Worm (Caenorhabditis elegans): ENCODE data around the gene srsx-18.

srsx-18 gene

DNA sequence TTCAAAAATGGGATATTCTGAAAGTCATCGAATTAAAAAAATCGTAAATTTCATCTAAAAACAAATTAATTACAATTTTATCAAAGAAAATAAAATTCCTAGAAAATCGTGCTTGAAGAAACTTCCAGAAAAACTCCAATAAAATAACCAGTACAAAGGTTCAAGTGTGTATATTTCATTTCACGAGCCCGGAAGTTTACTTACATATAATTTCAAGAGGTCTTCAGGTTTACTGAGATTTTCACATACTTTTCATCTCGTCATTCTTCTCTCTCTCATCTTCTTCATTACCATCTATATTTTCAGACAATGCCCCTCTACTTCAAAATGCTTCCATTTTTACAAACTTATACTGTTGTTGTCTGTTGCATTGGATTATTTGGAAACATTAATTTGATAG is at the start of gene srsx-18:
TSS of gene srsx-18 (plus strand) at position 301 of the 400 bp plus-strand sequence.
- TF ChIP-seq C08G9.2 (tag; optimal IDR thresholded peaks at IDR 0.05), result no peak
- TF ChIP-seq zip-5 (tag; optimal IDR thresholded peaks at IDR 0.05), result no peak
- TF ChIP-seq hlh-8 (tag; optimal IDR thresholded peaks at IDR 0.05), result no peak
- no peak for TF ChIP-seq lin-11 (tag; optimal IDR thresholded peaks at IDR 0.05)
- TF ChIP-seq pha-4 (tag; optimal IDR thresholded peaks at IDR 0.05), result no peak
- TF ChIP-seq pqm-1 (tag; optimal IDR thresholded peaks at IDR 0.05), result no peak
- TF ChIP-seq elt-4 (tag; optimal IDR thresholded peaks at IDR 0.05), result no peak
- no peak for TF ChIP-seq pha-2 (tag; optimal IDR thresholded peaks at IDR 0.05)
- TF ChIP-seq T23F11.4 (GFP tag; optimal IDR thresholded peaks at IDR 0.05), result no peak
- no peak for TF ChIP-seq ceh-6 (GFP tag; optimal IDR thresholded peaks at IDR 0.05)
- no peak for TF ChIP-seq F13H6.1 (tag; optimal IDR thresholded peaks at IDR 0.05)
- no peak for TF ChIP-seq C38D4.7 (GFP tag; optimal IDR thresholded peaks at IDR 0.05)

DNA sequence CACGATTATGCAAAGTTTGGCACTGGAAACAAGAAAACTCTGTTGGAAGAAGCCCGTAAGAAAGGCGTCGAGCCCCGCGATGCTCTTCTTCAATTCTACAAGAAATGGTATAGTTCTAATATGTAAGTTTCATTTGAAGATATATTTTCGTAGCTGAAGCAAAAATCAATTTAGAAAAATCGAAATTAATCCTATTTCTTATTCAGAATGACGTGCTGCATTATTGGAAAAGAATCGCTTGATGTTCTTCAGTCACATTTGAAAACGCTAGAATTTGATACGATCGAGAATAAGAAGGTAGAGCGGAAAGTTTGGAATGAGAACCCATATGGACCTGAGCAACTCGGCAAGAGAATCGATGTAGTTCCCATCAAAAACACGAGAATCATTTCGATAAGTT is 45.4 kb upstream of the srsx-18 start:
- no peak for TF ChIP-seq madf-2 (tag; optimal IDR thresholded peaks at IDR 0.05)
- no peak for TF ChIP-seq npax-4 (tag; optimal IDR thresholded peaks at IDR 0.05)
- no peak for TF ChIP-seq T23F11.4 (GFP tag; optimal IDR thresholded peaks at IDR 0.05)
- no peak for TF ChIP-seq hlh-6 (tag; optimal IDR thresholded peaks at IDR 0.05)
- no peak for TF ChIP-seq sox-2 (GFP tag; IDR thresholded peaks at IDR 0.05)

DNA sequence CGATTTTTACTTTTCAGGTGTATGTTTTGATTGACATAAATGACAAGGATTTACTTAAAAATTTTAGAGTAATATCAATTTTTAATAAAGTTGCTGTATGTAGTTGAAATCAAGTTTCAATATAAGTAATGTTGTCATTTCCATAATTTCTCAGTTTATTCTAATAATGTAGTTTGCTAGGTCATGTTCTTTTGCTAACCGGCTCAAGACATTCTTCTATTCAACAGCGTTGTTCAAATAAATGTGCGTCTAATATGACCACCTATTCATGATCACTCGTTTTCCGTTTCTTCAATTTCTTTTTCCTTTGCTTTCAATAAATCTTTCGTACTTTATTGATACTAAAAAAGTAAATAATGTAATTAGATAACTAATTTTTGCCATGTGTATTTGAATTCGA is 42.3 kb upstream of the srsx-18 start, which contains the start of gene C02G6.3:
TSS of gene C02G6.3 (plus strand) at position 301 of the 400 bp plus-strand sequence.
- TF ChIP-seq npax-4 (tag; optimal IDR thresholded peaks at IDR 0.05) (no peak), tbx-2 (tag; optimal IDR thresholded peaks at IDR 0.05) (no peak), pha-4 (tag; optimal IDR thresholded peaks at IDR 0.05) (no peak), hlh-8 (tag; optimal IDR thresholded peaks at IDR 0.05) (no peak), ref-2 (tag; optimal IDR thresholded peaks at IDR 0.05) (no peak), ets-4 (tag; optimal IDR thresholded peaks at IDR 0.05) (no peak), pqm-1 (tag; optimal IDR thresholded peaks at IDR 0.05) (no peak), pros-1 (tag; optimal IDR thresholded peaks at IDR 0.05) (no peak)

DNA sequence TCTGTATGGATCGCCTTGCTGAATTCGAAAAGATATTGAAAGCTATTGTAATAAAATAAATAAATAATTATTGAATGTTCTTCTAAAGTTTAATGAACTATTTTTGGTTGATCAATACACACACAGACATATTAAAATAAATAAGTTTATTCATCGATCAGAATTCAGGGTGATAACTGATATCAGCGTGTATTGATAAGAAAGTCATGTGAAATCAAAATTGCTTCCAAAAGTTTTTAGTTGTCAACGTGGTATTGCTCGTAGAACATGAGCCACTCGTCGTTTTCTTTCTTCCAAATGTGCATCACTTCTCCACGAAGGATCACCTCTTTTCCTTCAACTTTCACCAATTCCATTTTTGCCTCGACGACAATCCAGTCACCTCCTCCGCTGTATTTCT is 39.9 kb upstream of the srsx-18 start:
- no peak for TF ChIP-seq unc-42 (tag; optimal IDR thresholded peaks at IDR 0.05)
- no peak for TF ChIP-seq npax-4 (tag; optimal IDR thresholded peaks at IDR 0.05)
- no peak for TF ChIP-seq odd-2 (tag; optimal IDR thresholded peaks at IDR 0.05)
- no peak for TF ChIP-seq gmeb-2 (tag; optimal IDR thresholded peaks at IDR 0.05)
- no peak for TF ChIP-seq rnt-1 (tag; optimal IDR thresholded peaks at IDR 0.05)
- TF ChIP-seq unc-86 (tag; optimal IDR thresholded peaks at IDR 0.05), result no peak
- no peak for TF ChIP-seq zip-5 (tag; optimal IDR thresholded peaks at IDR 0.05)
- TF ChIP-seq lim-6 (tag; optimal IDR thresholded peaks at IDR 0.05), result no peak

DNA sequence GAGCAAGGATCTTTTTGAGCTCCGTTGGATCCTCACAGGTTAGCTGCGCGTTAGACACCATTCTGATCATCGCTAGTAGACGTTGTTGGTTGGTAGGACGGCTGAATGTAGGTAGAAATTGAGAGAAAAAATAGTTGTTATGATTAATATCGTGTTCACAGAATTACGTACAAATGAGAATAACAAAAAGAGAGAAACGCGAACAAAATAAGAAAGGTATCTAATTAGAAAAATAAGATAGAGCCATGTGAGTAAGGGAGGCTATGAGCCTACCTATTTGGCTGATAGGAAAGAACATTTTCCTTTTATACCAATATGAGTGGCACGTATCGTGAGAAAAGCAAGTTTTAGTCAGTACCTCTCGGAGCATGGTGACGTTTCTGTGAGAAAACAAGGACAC is 38.6 kb upstream of the srsx-18 start, which contains the start of gene C04E6.8:
TSS of gene C04E6.8 (minus strand) at position 101 of the 400 bp plus-strand sequence.
- TF ChIP-seq eyg-1 (tag; optimal IDR thresholded peaks at IDR 0.05), result no peak
- no peak for TF ChIP-seq Y22D7AL.16 (tag; optimal IDR thresholded peaks at IDR 0.05)

DNA sequence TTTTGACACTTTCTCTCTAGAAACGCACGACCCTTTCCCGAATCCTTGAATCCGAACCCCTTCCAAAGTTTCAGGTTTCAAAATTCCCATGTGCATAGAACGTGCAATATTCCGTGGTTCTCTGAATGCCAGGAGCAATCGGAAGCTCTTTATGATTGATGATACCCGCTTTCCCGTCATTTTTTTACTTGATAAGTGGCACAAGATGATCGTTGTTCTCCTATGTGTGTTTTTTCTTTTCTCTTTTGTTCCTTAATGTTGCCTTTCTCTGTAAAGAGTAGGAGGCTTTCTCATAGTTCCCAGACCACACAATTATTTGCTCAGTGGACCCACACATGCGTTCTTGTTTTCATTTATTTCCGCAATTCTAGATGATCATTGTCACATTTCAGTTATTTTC is 33.5 kb upstream of the srsx-18 start:
- TF ChIP-seq pros-1 (tag; optimal IDR thresholded peaks at IDR 0.05) (no peak), npax-4 (tag; optimal IDR thresholded peaks at IDR 0.05) (no peak)

DNA sequence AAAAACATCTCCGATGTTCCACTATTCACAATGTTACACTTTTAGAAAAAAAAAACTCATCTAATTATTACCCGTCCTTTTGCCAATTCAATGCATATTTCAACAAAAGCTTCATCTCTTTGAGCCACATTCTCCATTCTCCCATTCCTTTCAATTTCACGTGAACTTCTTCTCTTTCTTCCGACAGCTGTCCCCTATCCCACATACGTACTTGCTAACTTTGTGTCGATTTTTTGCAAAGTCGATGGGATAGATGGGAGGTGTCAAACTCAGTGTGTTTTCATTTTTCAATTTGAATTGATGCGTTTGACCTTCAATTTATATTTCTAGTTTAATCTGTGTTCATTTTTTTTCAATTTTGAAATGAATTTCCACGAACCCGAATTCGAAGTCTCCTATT is 31.1 kb upstream of the srsx-18 start:
- no peak for TF ChIP-seq dve-1 (tag; optimal IDR thresholded peaks at IDR 0.05)
- TF ChIP-seq ceh-14 (tag; optimal IDR thresholded peaks at IDR 0.05), result no peak
- TF ChIP-seq ceh-2 (tag; optimal IDR thresholded peaks at IDR 0.05), result no peak
- TF ChIP-seq ceh-30 (tag; optimal IDR thresholded peaks at IDR 0.05), result no peak
- no peak for TF ChIP-seq nfya-1 (tag; optimal IDR thresholded peaks at IDR 0.05)
- no peak for TF ChIP-seq ttx-3 (tag; optimal IDR thresholded peaks at IDR 0.05)
- TF ChIP-seq unc-86 (tag; optimal IDR thresholded peaks at IDR 0.05), result no peak
